Worm (Caenorhabditis elegans) whole organism, late embryonic: ENCODE measurements around the gene R09E10.6.

Experiments
- ceh-19 ChIP-seq: fragments of 200-800 bp; sonication (Bioruptor generic); optimal IDR thresholded peaks from 2 replicates; lab custom pipeline; 2018; ENCODE audit warnings: mild to moderate bottlenecking, missing genetic modification characterization, missing compliant biosample characterization
- ceh-31 ChIP-seq: sonication (generic microtip); optimal IDR thresholded peaks from 2 replicates; lab custom pipeline; 2016; ENCODE audit warnings: missing genetic modification characterization, missing compliant biosample characterization
- ceh-34 ChIP-seq: sonication (generic microtip); optimal IDR thresholded peaks from 2 replicates; lab custom pipeline; 2016; ENCODE audit warnings: mild to moderate bottlenecking, missing genetic modification characterization, missing compliant biosample characterization
- nhr-11 ChIP-seq: fragments of 150-350 bp; optimal IDR thresholded peaks from 2 replicates; lab custom pipeline; 2014; ENCODE audit warnings: missing biosample characterization, missing genetic modification characterization
- nhr-232 ChIP-seq: sonication (generic microtip); optimal IDR thresholded peaks from 2 replicates; lab custom pipeline; 2016; ENCODE audit warnings: missing genetic modification characterization, missing compliant biosample characterization
- npax-4 ChIP-seq: sonication (generic microtip); optimal IDR thresholded peaks from 2 replicates; lab custom pipeline; 2016; ENCODE audit warnings: missing genetic modification characterization, missing compliant biosample characterization
- pax-1 ChIP-seq: fragments of 150-350 bp; optimal IDR thresholded peaks from 2 replicates; lab custom pipeline; 2014; ENCODE audit warnings: missing biosample characterization, missing genetic modification characterization
- pqm-1 ChIP-seq: sonication (generic microtip); optimal IDR thresholded peaks from 2 replicates; lab custom pipeline; 2016; ENCODE audit warnings: missing genetic modification characterization, missing compliant biosample characterization
- rnt-1 ChIP-seq: sonication (generic microtip); optimal IDR thresholded peaks from 2 replicates; lab custom pipeline; 2016; ENCODE audit warnings: missing genetic modification characterization, missing compliant biosample characterization
- ttx-3 ChIP-seq: sonication (generic microtip); optimal IDR thresholded peaks from 2 replicates; lab custom pipeline; 2016; ENCODE audit warnings: missing genetic modification reagents, missing genetic modification characterization, missing compliant biosample characterization

- no peak for TF ChIP-seq nhr-11 (tag; lab: Kevin White, UChicago)
- TF ChIP-seq pax-1 (tag; lab: Kevin White, UChicago) = no peak
- TF ChIP-seq ttx-3 (tag; lab: Kevin White, UChicago) = no peak
- TF ChIP-seq ceh-31 (tag; lab: Kevin White, UChicago) = no peak
- TF ChIP-seq npax-4 = no peak
- TF ChIP-seq ceh-19 = no peak
- no peak for TF ChIP-seq rnt-1 (tag; lab: Kevin White, UChicago)
- TF ChIP-seq nhr-232 (tag; lab: Kevin White, UChicago) = no peak
- no peak for TF ChIP-seq pqm-1
- TF ChIP-seq ceh-34 (tag; lab: Kevin White, UChicago) = no peak
These were observed at the start of gene R09E10.6 for ce11 chrIV:10294030-10294429.
